Worm (Caenorhabditis elegans) whole organism, mixed stage, embryonic: Measurements from ENCODE around the gene R12B2.2.
A peak's percentile ranks its signal among the peaks of the same experiment; 100 is the strongest.

Source experiments
- M03D4.4 ChIP-seq: sonication (generic microtip); optimal IDR thresholded peaks from 2 replicates; lab custom pipeline; 2017; ENCODE audit warnings: mild to moderate bottlenecking, missing genetic modification characterization, missing compliant biosample characterization
- ceh-39 ChIP-seq: fragments of 150-350 bp; optimal IDR thresholded peaks from 2 replicates; lab custom pipeline; 2014; ENCODE audit warnings: missing biosample characterization, missing genetic modification characterization
- ceh-83 ChIP-seq: fragments of 200-800 bp; sonication (Bioruptor generic); optimal IDR thresholded peaks from 2 replicates; lab custom pipeline; 2018; ENCODE audit warnings: mild to moderate bottlenecking, missing genetic modification characterization, missing compliant biosample characterization
- ces-1 ChIP-seq: fragments of 150-350 bp; optimal IDR thresholded peaks from 2 replicates; lab custom pipeline; 2014; ENCODE audit warnings: missing biosample characterization, missing genetic modification reagents, missing genetic modification characterization
- cnd-1 ChIP-seq: fragments of 200-800 bp; sonication (Bioruptor generic); optimal IDR thresholded peaks from 2 replicates; lab custom pipeline; 2018; ENCODE audit warnings: mild to moderate bottlenecking, missing genetic modification characterization, missing compliant biosample characterization
- drap-1 ChIP-seq: fragments of 200-800 bp; sonication (Bioruptor generic); optimal IDR thresholded peaks from 3 replicates; lab custom pipeline; 2018; ENCODE audit warnings: mild to moderate bottlenecking, missing genetic modification characterization, missing compliant biosample characterization
- elt-1 ChIP-seq: sonication (generic microtip); optimal IDR thresholded peaks from 2 replicates; lab custom pipeline; 2017; ENCODE audit warnings: missing genetic modification characterization, mild to moderate bottlenecking, missing compliant biosample characterization, antibody characterized with exemption, moderate library complexity, borderline replicate concordance; ENCODE audit not compliant: insufficient read depth
- elt-3 ChIP-seq: fragments of 150-350 bp; optimal IDR thresholded peaks from 2 replicates; lab custom pipeline; 2014; ENCODE audit warnings: missing biosample characterization, missing genetic modification characterization
- flh-1 ChIP-seq: fragments of 200-800 bp; sonication (Bioruptor generic); optimal IDR thresholded peaks from 2 replicates; lab custom pipeline; 2018; ENCODE audit warnings: mild to moderate bottlenecking, missing genetic modification characterization, moderate library complexity, missing compliant biosample characterization
- ham-2 ChIP-seq: fragments of 200-800 bp; sonication (Bioruptor generic); optimal IDR thresholded peaks from 2 replicates; lab custom pipeline; 2018; ENCODE audit warnings: mild to moderate bottlenecking, missing genetic modification characterization, missing compliant biosample characterization
- hlh-1 ChIP-seq: fragments of 150-350 bp; optimal IDR thresholded peaks from 2 replicates; lab custom pipeline; 2014; ENCODE audit warnings: missing biosample characterization, missing genetic modification reagents, missing genetic modification characterization
- lin-13 ChIP-seq: fragments of 150-350 bp; optimal IDR thresholded peaks from 2 replicates; lab custom pipeline; 2014; ENCODE audit warnings: missing biosample characterization, missing genetic modification characterization
- lin-32 ChIP-seq: fragments of 200-800 bp; sonication (Bioruptor generic); optimal IDR thresholded peaks from 2 replicates; lab custom pipeline; 2018; ENCODE audit warnings: mild to moderate bottlenecking, missing genetic modification characterization, missing compliant biosample characterization
- lsy-2 ChIP-seq: fragments of 150-350 bp; optimal IDR thresholded peaks from 2 replicates; lab custom pipeline; 2014; ENCODE audit warnings: missing biosample characterization, missing genetic modification characterization
- mab-5 ChIP-seq: fragments of 150-350 bp; optimal IDR thresholded peaks from 2 replicates; lab custom pipeline; 2014; ENCODE audit warnings: missing biosample characterization, missing genetic modification characterization
- mep-1 ChIP-seq: fragments of 150-350 bp; optimal IDR thresholded peaks from 2 replicates; lab custom pipeline; 2017; ENCODE audit warnings: missing biosample characterization, missing genetic modification reagents, missing genetic modification characterization, inconsistent platforms
- mls-2 ChIP-seq: sonication (generic microtip); optimal IDR thresholded peaks from 2 replicates; lab custom pipeline; 2016; ENCODE audit warnings: mild to moderate bottlenecking, missing genetic modification characterization, moderate library complexity, missing compliant biosample characterization
- nhr-12 ChIP-seq: fragments of 150-350 bp; optimal IDR thresholded peaks from 2 replicates; lab custom pipeline; 2014; ENCODE audit warnings: missing biosample characterization, missing genetic modification characterization
- nhr-2 ChIP-seq: fragments of 150-350 bp; optimal IDR thresholded peaks from 2 replicates; lab custom pipeline; 2014; ENCODE audit warnings: missing biosample characterization, missing genetic modification characterization
- nhr-237 ChIP-seq: fragments of 150-350 bp; optimal IDR thresholded peaks from 2 replicates; lab custom pipeline; 2014; ENCODE audit warnings: missing biosample characterization, missing genetic modification characterization
- nhr-28 ChIP-seq: fragments of 150-350 bp; optimal IDR thresholded peaks from 2 replicates; lab custom pipeline; 2014; ENCODE audit warnings: missing biosample characterization, missing genetic modification characterization
- nhr-76 ChIP-seq: sonication (generic microtip); optimal IDR thresholded peaks from 2 replicates; lab custom pipeline; 2017; ENCODE audit warnings: missing biosample characterization, missing genetic modification characterization
- pha-4 ChIP-seq: fragments of 150-350 bp; optimal IDR thresholded peaks from 2 replicates; lab custom pipeline; 2018; ENCODE audit warnings: missing biosample characterization, missing genetic modification reagents, missing genetic modification characterization
- sem-2 ChIP-seq: fragments of 200-800 bp; sonication (Bioruptor generic); optimal IDR thresholded peaks from 2 replicates; lab custom pipeline; 2018; ENCODE audit warnings: mild to moderate bottlenecking, missing genetic modification characterization, missing compliant biosample characterization
- sptf-1 ChIP-seq: sonication (generic microtip); optimal IDR thresholded peaks from 2 replicates; lab custom pipeline; 2017; ENCODE audit warnings: mild to moderate bottlenecking, missing genetic modification characterization, moderate library complexity, missing compliant biosample characterization
- unc-120 ChIP-seq: sonication (generic microtip); optimal IDR thresholded peaks from 2 replicates; lab custom pipeline; 2017; ENCODE audit warnings: missing genetic modification characterization, missing compliant biosample characterization; ENCODE audit not compliant: poor library complexity, severe bottlenecking
- unc-39 ChIP-seq: fragments of 150-350 bp; optimal IDR thresholded peaks from 2 replicates; lab custom pipeline; 2014; ENCODE audit warnings: missing biosample characterization, missing genetic modification characterization
- unc-62 ChIP-seq: fragments of 150-350 bp; optimal IDR thresholded peaks from 2 replicates; lab custom pipeline; 2014; ENCODE audit warnings: missing biosample characterization, missing genetic modification reagents, missing genetic modification characterization
- zip-8 ChIP-seq: fragments of 150-350 bp; optimal IDR thresholded peaks from 2 replicates; lab custom pipeline; 2014; ENCODE audit warnings: missing biosample characterization, missing genetic modification characterization

R12B2.2 gene

ce11 chrIII:5822816-5823215 lies 16.0 kb downstream of the R12B2.2 start:
- TF ChIP-seq nhr-12 (tag; lab: Kevin White, UChicago) = no peak
- peak; percentile 58 for TF ChIP-seq ces-1 (GFP tag; lab: Kevin White, UChicago)

ce11 chrIII:5823617-5824016 lies 16.8 kb downstream of the R12B2.2 start, which contains the start of gene R12B2.8:
TSS of gene R12B2.8 (plus strand) at chrIII:5823917.
- TF ChIP-seq lin-32 (GFP tag; lab: Kevin White, UChicago) = no peak
- TF ChIP-seq nhr-2 (tag; lab: Kevin White, UChicago) = no peak
- no peak for TF ChIP-seq elt-1 (tag; lab: Kevin White, UChicago)
- no peak for TF ChIP-seq unc-120 (tag; lab: Kevin White, UChicago)
- no peak for TF ChIP-seq flh-1 (GFP tag; lab: Kevin White, UChicago)
- no peak for TF ChIP-seq nhr-12 (tag; lab: Kevin White, UChicago)
- no peak for TF ChIP-seq ceh-39
- TF ChIP-seq mab-5 (tag; lab: Kevin White, UChicago) = no peak
- TF ChIP-seq nhr-76 = no peak
- no peak for TF ChIP-seq lin-13 (tag; lab: Kevin White, UChicago)

ce11 chrIII:5824450-5824972 lies 17.7 kb downstream of the R12B2.2 start:
- TF ChIP-seq cnd-1 (tag; lab: Kevin White, UChicago) (no peak), unc-62 (peak; percentile 15)

ce11 chrIII:5826895-5827437 lies 20.1 kb downstream of the R12B2.2 start:
- TF ChIP-seq hlh-1 = no peak
- TF ChIP-seq nhr-12 (tag; lab: Kevin White, UChicago) = no peak
- TF ChIP-seq mep-1 (tag; lab: Kevin White, UChicago) = no peak
- TF ChIP-seq lsy-2 (tag; lab: Kevin White, UChicago) = no peak
- TF ChIP-seq nhr-2 (tag; lab: Kevin White, UChicago) = no peak
- peak; percentile 88 for TF ChIP-seq ces-1 (GFP tag; lab: Kevin White, UChicago)
- TF ChIP-seq M03D4.4 (tag; lab: Kevin White, UChicago) = no peak

ce11 chrIII:5828065-5828464 lies 21.2 kb downstream of the R12B2.2 start:
- no peak for TF ChIP-seq elt-3 (tag; lab: Kevin White, UChicago)
- TF ChIP-seq sem-2 = no peak
- no peak for TF ChIP-seq ceh-39
- no peak for TF ChIP-seq elt-1 (tag; lab: Kevin White, UChicago)
- no peak for TF ChIP-seq nhr-76

- TF ChIP-seq elt-3 (tag; lab: Kevin White, UChicago) (no peak), unc-39 (no peak), drap-1 (no peak), flh-1 (GFP tag; lab: Kevin White, UChicago) (no peak), ceh-83 (GFP tag; lab: Kevin White, UChicago) (no peak), nhr-237 (tag; lab: Kevin White, UChicago) (no peak), nhr-28 (tag; lab: Kevin White, UChicago) (no peak), nhr-2 (tag; lab: Kevin White, UChicago) (no peak), zip-8 (no peak), ces-1 (GFP tag; lab: Kevin White, UChicago) (no peak), mab-5 (tag; lab: Kevin White, UChicago) (no peak), sptf-1 (tag; lab: Kevin White, UChicago) (no peak), mep-1 (tag; lab: Kevin White, UChicago) (no peak), ham-2 (GFP tag; lab: Kevin White, UChicago) (no peak)
These were observed 25.6 kb downstream of the R12B2.2 start for ce11 chrIII:5832442-5832841.

- TF ChIP-seq ceh-83 (GFP tag; lab: Kevin White, UChicago) (no peak), unc-39 (no peak), pha-4 (tag; lab: Kevin White, UChicago) (no peak), ceh-39 (no peak), nhr-28 (tag; lab: Kevin White, UChicago) (no peak), mab-5 (tag; lab: Kevin White, UChicago) (no peak), nhr-2 (tag; lab: Kevin White, UChicago) (no peak), lin-32 (GFP tag; lab: Kevin White, UChicago) (no peak), unc-62 (no peak), cnd-1 (tag; lab: Kevin White, UChicago) (no peak), flh-1 (GFP tag; lab: Kevin White, UChicago) (no peak), mls-2 (no peak), zip-8 (no peak), elt-1 (tag; lab: Kevin White, UChicago) (no peak)
These were observed 26.6 kb downstream of the R12B2.2 start, which contains the start of the genes R12B2.13 and mdt-15 for ce11 chrIII:5833376-5833775. TSS of gene R12B2.13 (minus strand) at chrIII:5833476. TSS of gene mdt-15 (minus strand) at chrIII:5833751.
